Worm (Caenorhabditis elegans) whole organism, late embryonic: ENCODE results near the gene jnk-1.

Experiments used
- C38D4.7 ChIP-seq: fragments of 200-800 bp; sonication (Bioruptor generic); optimal IDR thresholded peaks from 2 replicates; lab custom pipeline; 2018; ENCODE audit warnings: mild to moderate bottlenecking, missing genetic modification characterization, moderate library complexity, missing compliant biosample characterization
- K09A11.1 ChIP-seq: sonication (generic microtip); optimal IDR thresholded peaks from 2 replicates; lab custom pipeline; 2017; ENCODE audit warnings: antibody characterized with exemption, mild to moderate bottlenecking, missing genetic modification characterization, missing compliant biosample characterization; ENCODE audit not compliant: insufficient read depth
- T23F11.4 ChIP-seq: fragments of 200-800 bp; sonication (Bioruptor generic); optimal IDR thresholded peaks from 2 replicates; lab custom pipeline; 2018; ENCODE audit warnings: mild to moderate bottlenecking, missing genetic modification characterization, missing compliant biosample characterization
- ahr-1 ChIP-seq: sonication (generic microtip); optimal IDR thresholded peaks from 2 replicates; lab custom pipeline; 2016; ENCODE audit warnings: missing genetic modification characterization, missing compliant biosample characterization
- ama-1 ChIP-seq: fragments of 150-350 bp; optimal IDR thresholded peaks from 2 replicates; lab custom pipeline; 2014
- ceh-19 ChIP-seq: fragments of 200-800 bp; sonication (Bioruptor generic); optimal IDR thresholded peaks from 2 replicates; lab custom pipeline; 2018; ENCODE audit warnings: mild to moderate bottlenecking, missing genetic modification characterization, missing compliant biosample characterization
- ceh-2 ChIP-seq: sonication (generic microtip); optimal IDR thresholded peaks from 2 replicates; lab custom pipeline; 2016; ENCODE audit warnings: missing genotype, missing genetic modification characterization, missing compliant biosample characterization
- ceh-24 ChIP-seq: sonication (generic microtip); optimal IDR thresholded peaks from 2 replicates; lab custom pipeline; 2016; ENCODE audit warnings: mild to moderate bottlenecking, missing genetic modification characterization, missing compliant biosample characterization
- ceh-30 ChIP-seq: fragments of 150-350 bp; optimal IDR thresholded peaks from 2 replicates; lab custom pipeline; 2014; ENCODE audit warnings: missing biosample characterization, missing genetic modification characterization
- ceh-31 ChIP-seq: sonication (generic microtip); optimal IDR thresholded peaks from 2 replicates; lab custom pipeline; 2016; ENCODE audit warnings: missing genetic modification characterization, missing compliant biosample characterization
- ceh-45 ChIP-seq: fragments of 200-800 bp; sonication (Bioruptor generic); IDR thresholded peaks from 2 replicates; pipeline ENCODE4 v1.3.6; 2022; ENCODE audit warnings: missing genetic modification reagents, missing genetic modification characterization, missing compliant biosample characterization
- ceh-48 ChIP-seq: sonication (generic microtip); optimal IDR thresholded peaks from 2 replicates; lab custom pipeline; 2016; ENCODE audit warnings: missing genetic modification characterization, inconsistent platforms, missing compliant biosample characterization
- elt-2 ChIP-seq: sonication (generic microtip); optimal IDR thresholded peaks from 2 replicates; lab custom pipeline; 2016; ENCODE audit warnings: missing genetic modification reagents, missing genetic modification characterization, missing compliant biosample characterization
- elt-4 ChIP-seq: sonication (generic microtip); optimal IDR thresholded peaks from 2 replicates; lab custom pipeline; 2016; ENCODE audit warnings: missing genetic modification characterization, missing compliant biosample characterization
- eyg-1 ChIP-seq: sonication (generic microtip); optimal IDR thresholded peaks from 2 replicates; lab custom pipeline; 2016; ENCODE audit warnings: missing genotype, missing genetic modification characterization, missing compliant biosample characterization
- fax-1 ChIP-seq: sonication (generic microtip); optimal IDR thresholded peaks from 2 replicates; lab custom pipeline; 2016; ENCODE audit warnings: missing genotype, missing genetic modification characterization, missing compliant biosample characterization
- hlh-13 ChIP-seq: fragments of 200-800 bp; sonication (Bioruptor generic); optimal IDR thresholded peaks from 2 replicates; lab custom pipeline; 2018; ENCODE audit warnings: mild to moderate bottlenecking, missing genetic modification characterization, missing compliant biosample characterization
- hlh-6 ChIP-seq: sonication (generic microtip); optimal IDR thresholded peaks from 2 replicates; lab custom pipeline; 2016; ENCODE audit warnings: missing genotype, missing genetic modification characterization, missing compliant biosample characterization
- hlh-8 ChIP-seq: sonication (generic microtip); optimal IDR thresholded peaks from 2 replicates; lab custom pipeline; 2016; ENCODE audit warnings: missing genotype, missing genetic modification characterization, missing compliant biosample characterization
- lim-6 ChIP-seq: sonication (generic microtip); optimal IDR thresholded peaks from 2 replicates; lab custom pipeline; 2016; ENCODE audit warnings: missing genetic modification characterization, missing compliant biosample characterization
- madf-2 ChIP-seq: sonication (generic microtip); optimal IDR thresholded peaks from 2 replicates; lab custom pipeline; 2017; ENCODE audit warnings: missing genetic modification characterization, missing compliant biosample characterization
- nfya-1 ChIP-seq: sonication (generic microtip); optimal IDR thresholded peaks from 2 replicates; lab custom pipeline; 2017; ENCODE audit warnings: missing genetic modification characterization, mild to moderate bottlenecking, missing compliant biosample characterization, antibody characterized with exemption, moderate library complexity
- npax-4 ChIP-seq: sonication (generic microtip); optimal IDR thresholded peaks from 2 replicates; lab custom pipeline; 2016; ENCODE audit warnings: missing genetic modification characterization, missing compliant biosample characterization
- odd-2 ChIP-seq: sonication (generic microtip); optimal IDR thresholded peaks from 2 replicates; lab custom pipeline; 2017; ENCODE audit warnings: antibody characterized with exemption, mild to moderate bottlenecking, missing genetic modification characterization, missing compliant biosample characterization
- pag-3 ChIP-seq: sonication (generic microtip); optimal IDR thresholded peaks from 2 replicates; lab custom pipeline; 2016; ENCODE audit warnings: missing compliant biosample characterization, missing genetic modification characterization, borderline replicate concordance
- pat-9 ChIP-seq: fragments of 200-800 bp; sonication (Bioruptor generic); optimal IDR thresholded peaks from 2 replicates; lab custom pipeline; 2018; ENCODE audit warnings: mild to moderate bottlenecking, missing genetic modification characterization, moderate library complexity, missing compliant biosample characterization
- pha-4 ChIP-seq: fragments of 150-350 bp; optimal IDR thresholded peaks from 2 replicates; lab custom pipeline; 2018; ENCODE audit warnings: missing biosample characterization, missing genetic modification reagents, missing genetic modification characterization
- pqm-1 ChIP-seq: sonication (generic microtip); optimal IDR thresholded peaks from 2 replicates; lab custom pipeline; 2016; ENCODE audit warnings: missing genetic modification characterization, missing compliant biosample characterization
- pros-1 ChIP-seq: fragments of 150-350 bp; optimal IDR thresholded peaks from 2 replicates; lab custom pipeline; 2014; ENCODE audit warnings: missing biosample characterization, missing genetic modification reagents, missing genetic modification characterization
- ref-2 ChIP-seq: sonication (generic microtip); optimal IDR thresholded peaks from 2 replicates; lab custom pipeline; 2016; ENCODE audit warnings: missing genetic modification characterization, missing compliant biosample characterization
- rnt-1 ChIP-seq: sonication (generic microtip); optimal IDR thresholded peaks from 2 replicates; lab custom pipeline; 2016; ENCODE audit warnings: missing genetic modification characterization, missing compliant biosample characterization
- tbx-2 ChIP-seq: sonication (generic microtip); optimal IDR thresholded peaks from 2 replicates; lab custom pipeline; 2016; ENCODE audit warnings: missing genetic modification characterization, missing compliant biosample characterization
- tbx-7 ChIP-seq: sonication (generic microtip); optimal IDR thresholded peaks from 2 replicates; lab custom pipeline; 2016; ENCODE audit warnings: missing genotype, missing genetic modification characterization, missing compliant biosample characterization
- ttx-3 ChIP-seq: sonication (generic microtip); optimal IDR thresholded peaks from 2 replicates; lab custom pipeline; 2016; ENCODE audit warnings: missing genetic modification reagents, missing genetic modification characterization, missing compliant biosample characterization
- unc-3 ChIP-seq, 2 experiments: fragments of 200-800 bp in 1 of 2; sonication (Bioruptor generic) in 1 of 2; sonication (generic microtip) in 1 of 2; conservative IDR thresholded peaks in 1 of 2; optimal IDR thresholded peaks in 1 of 2; 2 replicates each; pipeline versions ENCODE4 v1.3.6 to Lab custom; 2016 to 2022; ENCODE audit warnings: missing compliant biosample characterization in 2 of 2, missing genetic modification characterization in 2 of 2, missing genetic modification reagents in 1 of 2
- unc-42 ChIP-seq: sonication (generic microtip); optimal IDR thresholded peaks from 2 replicates; lab custom pipeline; 2016; ENCODE audit warnings: missing genotype, missing genetic modification characterization, missing compliant biosample characterization
- unc-55 ChIP-seq: sonication (generic microtip); optimal IDR thresholded peaks from 2 replicates; lab custom pipeline; 2017; ENCODE audit warnings: missing biosample characterization, missing genetic modification reagents, missing genetic modification characterization
- unc-86 ChIP-seq: sonication (generic microtip); optimal IDR thresholded peaks from 2 replicates; lab custom pipeline; 2016; ENCODE audit warnings: missing genetic modification characterization, missing compliant biosample characterization
- zip-5 ChIP-seq: sonication (generic microtip); optimal IDR thresholded peaks from 2 replicates; lab custom pipeline; 2016; ENCODE audit warnings: missing genetic modification characterization, missing compliant biosample characterization

The jnk-1 gene

DNA sequence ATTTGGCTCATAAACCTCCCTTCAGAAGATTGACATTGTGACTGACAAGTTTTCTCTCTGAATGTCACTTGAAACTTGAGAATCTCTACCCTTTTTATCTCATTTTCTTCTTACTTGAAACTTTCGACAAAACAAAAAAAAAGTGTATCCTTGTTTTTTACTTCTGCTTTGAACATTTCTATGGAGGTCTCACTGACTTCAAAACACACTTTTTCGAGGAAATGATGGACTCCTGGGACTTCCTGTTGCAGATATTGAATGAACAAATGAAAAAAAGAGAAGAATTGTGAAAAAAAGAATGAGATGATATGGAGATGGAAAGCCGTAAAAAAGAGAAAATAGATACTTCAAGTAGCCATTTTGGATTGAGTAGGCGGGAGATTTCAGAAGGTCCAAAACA lies 16.3 kb upstream of the jnk-1 start:
- TF ChIP-seq pag-3 (tag; lab: Kevin White, UChicago) (no peak), ceh-30 (tag; lab: Kevin White, UChicago) (no peak), ceh-2 (no peak), ceh-31 (tag; lab: Kevin White, UChicago) (no peak), pros-1 (no peak), ceh-24 (no peak), madf-2 (tag; lab: Kevin White, UChicago) (no peak), elt-2 (no peak), ceh-19 (GFP tag; lab: Kevin White, UChicago) (no peak), fax-1 (tag; lab: Kevin White, UChicago) (no peak)
- TF ChIP-seq, all 69 proteins: peak for 0

ce11 chrIV:6946832-6947231 lies 10.6 kb upstream of the jnk-1 start:
- no peak for TF ChIP-seq ceh-31 (tag; lab: Kevin White, UChicago)
- TF ChIP-seq ceh-45 = no peak
- no peak for TF ChIP-seq eyg-1 (tag; lab: Kevin White, UChicago)
- TF ChIP-seq unc-55 = peak; percentile 69
- TF ChIP-seq tbx-7 (tag; lab: Kevin White, UChicago) = no peak
- peak; percentile 1 for TF ChIP-seq rnt-1 (tag; lab: Kevin White, UChicago)

DNA sequence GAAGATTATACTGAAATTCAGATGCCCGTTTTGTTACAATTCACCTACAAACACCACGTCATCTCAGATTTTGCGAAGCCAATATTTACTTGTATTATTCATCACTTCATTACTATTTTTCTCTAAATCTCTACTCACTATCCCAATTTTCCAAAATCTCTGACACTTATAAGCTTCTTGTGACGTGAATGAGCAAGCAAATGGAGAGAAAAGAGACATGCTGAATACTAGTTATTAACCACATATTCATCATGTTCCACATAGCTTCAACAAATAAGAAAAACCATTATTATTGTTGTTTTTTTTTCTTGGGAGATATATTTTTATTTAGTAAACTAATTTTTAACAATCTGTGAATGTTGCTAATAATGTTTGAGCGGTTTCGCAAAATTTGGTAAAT lies 6.2 kb upstream of the jnk-1 start:
- TF ChIP-seq hlh-13 (GFP tag; lab: Kevin White, UChicago) (no peak), pha-4 (tag; lab: Kevin White, UChicago) (no peak), unc-42 (tag; lab: Kevin White, UChicago) (no peak), ceh-48 (tag; lab: Kevin White, UChicago) (no peak), T23F11.4 (GFP tag; lab: Kevin White, UChicago) (no peak), ama-1 (lab: Kevin White, UChicago) (no peak), ceh-24 (no peak), pros-1 (no peak), madf-2 (tag; lab: Kevin White, UChicago) (no peak), pag-3 (tag; lab: Kevin White, UChicago) (no peak), ahr-1 (no peak), tbx-2 (tag; lab: Kevin White, UChicago) (no peak), ttx-3 (tag; lab: Kevin White, UChicago) (no peak), unc-86 (tag; lab: Kevin White, UChicago) (no peak), unc-55 (no peak)
- TF ChIP-seq, all 69 proteins: peak for 0

DNA sequence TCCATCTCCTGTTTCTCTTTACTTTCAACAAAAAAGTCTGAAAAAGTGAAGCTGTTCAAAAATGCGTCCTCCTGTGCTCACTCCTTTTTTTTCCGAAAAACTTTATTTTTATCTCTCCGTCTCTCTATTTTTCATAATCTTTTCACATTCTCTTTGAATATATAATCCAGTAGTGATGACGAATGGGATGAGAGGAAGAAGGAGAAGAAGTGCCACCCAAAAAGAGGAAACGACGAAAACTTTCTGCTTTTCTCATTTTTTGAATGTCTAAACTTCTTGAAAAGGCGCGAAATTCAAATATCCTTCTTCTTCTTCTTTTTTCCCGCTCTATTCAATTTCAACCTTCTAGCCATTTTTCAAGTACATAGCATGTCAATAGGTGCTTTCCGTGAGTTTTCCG lies 2.8 kb upstream of the jnk-1 start:
- TF ChIP-seq unc-42 (tag; lab: Kevin White, UChicago) (peak; percentile 25), ama-1 (lab: Kevin White, UChicago) (no peak)

- no peak for TF ChIP-seq odd-2 (tag; lab: Kevin White, UChicago)
- TF ChIP-seq ceh-19 (GFP tag; lab: Kevin White, UChicago) = no peak
- TF ChIP-seq C38D4.7 = no peak
- no peak for TF ChIP-seq hlh-6 (tag; lab: Kevin White, UChicago)
- no peak for TF ChIP-seq K09A11.1
- TF ChIP-seq ref-2 (tag; lab: Kevin White, UChicago) = no peak
- no peak for TF ChIP-seq fax-1 (tag; lab: Kevin White, UChicago)
- no peak for TF ChIP-seq zip-5 (tag; lab: Kevin White, UChicago)
- no peak for TF ChIP-seq pros-1
- TF ChIP-seq hlh-8 (tag; lab: Kevin White, UChicago) = no peak
- TF ChIP-seq hlh-13 (GFP tag; lab: Kevin White, UChicago) = no peak
- peak; percentile 25 for TF ChIP-seq ceh-31 (tag; lab: Kevin White, UChicago)
- TF ChIP-seq pat-9 (tag; lab: Kevin White, UChicago) = no peak
- TF ChIP-seq npax-4 = no peak
- TF ChIP-seq unc-3 (GFP tag; conservative IDR thresholded peaks at IDR 0.05; lab: Robert Waterston, UW) = no peak
- TF ChIP-seq unc-3 (tag; optimal IDR thresholded peaks at IDR 0.05; lab: Kevin White, UChicago) = no peak
- TF ChIP-seq pqm-1 = no peak
- TF ChIP-seq elt-4 (tag; lab: Kevin White, UChicago) = no peak
- TF ChIP-seq lim-6 (tag; lab: Kevin White, UChicago) = no peak
- TF ChIP-seq unc-55 = peak; percentile 32
- TF ChIP-seq nfya-1 (tag; lab: Kevin White, UChicago) = peak; percentile 52
- TF ChIP-seq unc-42 (tag; lab: Kevin White, UChicago) = peak; percentile 96
Measured at ce11 chrIV:6956668-6957067, 773 bp upstream of the jnk-1 start.
